Fruit fly (Drosophila melanogaster) whole organism, embryonic: ENCODE data around the gene THADA.

ENCODE experiments used
- Abd-B ChIP-seq: fragments of 200-800 bp; sonication (Bioruptor generic); optimal IDR thresholded peaks from 2 replicates; lab custom pipeline; 2018; ENCODE audit warnings: missing biosample characterization, mild to moderate bottlenecking, missing genetic modification characterization, moderate library complexity
- Atf6 ChIP-seq: fragments of 200-800 bp; sonication (Bioruptor generic); IDR thresholded peaks from 2 replicates; pipeline ENCODE4 v1.3.6; 2022; ENCODE audit warnings: missing biosample characterization, missing genetic modification characterization
- B-H2 ChIP-seq: fragments of 200-800 bp; sonication (Bioruptor generic); optimal IDR thresholded peaks from 2 replicates; lab custom pipeline; 2018; ENCODE audit warnings: missing biosample characterization, mild to moderate bottlenecking, missing genetic modification characterization
- Bdp1 ChIP-seq: fragments of 200-800 bp; sonication (Bioruptor generic); optimal IDR thresholded peaks from 3 replicates; lab custom pipeline; 2016; ENCODE audit warnings: missing biosample characterization, missing genetic modification characterization
- CG1024 ChIP-seq: fragments of 200-800 bp; sonication (Bioruptor generic); IDR thresholded peaks from 2 replicates; pipeline ENCODE4 v1.3.6; 2022; ENCODE audit warnings: missing biosample characterization, missing genetic modification characterization
- CG11398 ChIP-seq: fragments of 200-800 bp; sonication (Bioruptor generic); optimal IDR thresholded peaks from 2 replicates; lab custom pipeline; 2016; ENCODE audit warnings: missing biosample characterization, missing genetic modification characterization
- CG11456 ChIP-seq: fragments of 200-800 bp; sonication (Bioruptor generic); IDR thresholded peaks from 3 replicates; pipeline ENCODE4 v1.3.6; 2022; ENCODE audit warnings: missing biosample characterization, missing genetic modification characterization
- CG12236 ChIP-seq: fragments of 200-800 bp; sonication (Bioruptor generic); optimal IDR thresholded peaks from 2 replicates; lab custom pipeline; 2016; ENCODE audit warnings: missing biosample characterization, missing genetic modification characterization
- CG1602 ChIP-seq: fragments of 200-800 bp; sonication (Bioruptor generic); optimal IDR thresholded peaks from 3 replicates; lab custom pipeline; 2016; ENCODE audit warnings: missing biosample characterization, missing genetic modification characterization
- CG1647 ChIP-seq: fragments of 200-800 bp; sonication (Bioruptor generic); optimal IDR thresholded peaks from 3 replicates; lab custom pipeline; 2016; ENCODE audit warnings: missing biosample characterization, missing genetic modification characterization
- CG16779 ChIP-seq: fragments of 200-800 bp; sonication (Bioruptor generic); IDR thresholded peaks from 2 replicates; pipeline ENCODE4 v1.3.6; 2022; ENCODE audit warnings: missing biosample characterization, missing genetic modification characterization
- CG2116 ChIP-seq: fragments of 200-800 bp; sonication (Bioruptor generic); optimal IDR thresholded peaks from 3 replicates; lab custom pipeline; 2018; ENCODE audit warnings: missing biosample characterization, mild to moderate bottlenecking, missing genetic modification characterization
- CG2712 ChIP-seq: fragments of 200-800 bp; optimal IDR thresholded peaks from 3 replicates; lab custom pipeline; 2019; ENCODE audit warnings: missing biosample characterization, mild to moderate bottlenecking, missing genetic modification characterization, moderate library complexity
- CG2875 ChIP-seq: fragments of 200-800 bp; sonication (Bioruptor generic); optimal IDR thresholded peaks from 2 replicates; lab custom pipeline; 2017; ENCODE audit warnings: missing biosample characterization, mild to moderate bottlenecking, missing genetic modification characterization, missing genetic modification reagents
- CG30431 ChIP-seq: fragments of 200-800 bp; sonication (Bioruptor generic); optimal IDR thresholded peaks from 2 replicates; lab custom pipeline; 2017; ENCODE audit warnings: missing biosample characterization, missing genetic modification characterization
- CG33213 ChIP-seq: fragments of 200-800 bp; sonication (Bioruptor generic); optimal IDR thresholded peaks from 3 replicates; lab custom pipeline; 2016; ENCODE audit warnings: missing biosample characterization, missing genetic modification characterization
- CG3726 ChIP-seq: fragments of 200-800 bp; sonication (Bioruptor generic); IDR thresholded peaks from 3 replicates; pipeline ENCODE4, ENCODE4 v1.3.6; 2022; ENCODE audit warnings: missing biosample characterization, missing genetic modification characterization
- CG6654 ChIP-seq: fragments of 200-800 bp; sonication (Bioruptor generic); optimal IDR thresholded peaks from 2 replicates; lab custom pipeline; 2017; ENCODE audit warnings: missing biosample characterization, mild to moderate bottlenecking, missing genetic modification characterization
- CG7928 ChIP-seq: fragments of 200-800 bp; sonication (Bioruptor generic); optimal IDR thresholded peaks from 2 replicates; lab custom pipeline; 2017; ENCODE audit warnings: missing biosample characterization, mild to moderate bottlenecking, missing genetic modification characterization
- CG8089 ChIP-seq: fragments of 200-800 bp; sonication (Bioruptor generic); optimal IDR thresholded peaks from 3 replicates; lab custom pipeline; 2016; ENCODE audit warnings: missing biosample characterization, missing genetic modification characterization
- CG8359 ChIP-seq: fragments of 200-800 bp; sonication (Bioruptor generic); optimal IDR thresholded peaks from 2 replicates; lab custom pipeline; 2017; ENCODE audit warnings: missing biosample characterization, mild to moderate bottlenecking, missing genetic modification characterization, borderline replicate concordance
- Camta ChIP-seq: fragments of 200-800 bp; sonication (Bioruptor generic); optimal IDR thresholded peaks from 2 replicates; lab custom pipeline; 2016; ENCODE audit warnings: missing biosample characterization, missing genetic modification characterization
- Dbx ChIP-seq: fragments of 200-800 bp; sonication (Bioruptor generic); IDR thresholded peaks from 3 replicates; pipeline ENCODE4 v1.3.6; 2022; ENCODE audit warnings: missing biosample characterization, missing genetic modification characterization
- Elba2 ChIP-seq: fragments of 200-800 bp; sonication (Bioruptor generic); optimal IDR thresholded peaks from 3 replicates; lab custom pipeline; 2016; ENCODE audit warnings: missing biosample characterization, missing genetic modification characterization
- HLH54F ChIP-seq: fragments of 200-800 bp; sonication (Bioruptor generic); optimal IDR thresholded peaks from 3 replicates; lab custom pipeline; 2016; ENCODE audit warnings: missing biosample characterization, missing genetic modification characterization
- Hey ChIP-seq: fragments of 200-800 bp; sonication (Bioruptor generic); optimal IDR thresholded peaks from 3 replicates; lab custom pipeline; 2018; ENCODE audit warnings: missing biosample characterization, mild to moderate bottlenecking, missing genetic modification characterization
- Jarid2 ChIP-seq: fragments of 200-800 bp; sonication (Bioruptor generic); optimal IDR thresholded peaks from 3 replicates; lab custom pipeline; 2017; ENCODE audit warnings: mild to moderate bottlenecking, missing biosample characterization, missing genetic modification reagents, missing genetic modification characterization
- MESR4 ChIP-seq: fragments of 200-800 bp; sonication (Bioruptor generic); optimal IDR thresholded peaks from 2 replicates; lab custom pipeline; 2018; ENCODE audit warnings: missing biosample characterization, mild to moderate bottlenecking, missing genetic modification characterization, moderate library complexity
- Max ChIP-seq: fragments of 200-800 bp; sonication (Bioruptor generic); optimal IDR thresholded peaks from 2 replicates; lab custom pipeline; 2016; ENCODE audit warnings: missing biosample characterization, mild to moderate bottlenecking, missing genetic modification characterization
- Poxn ChIP-seq: fragments of 200-800 bp; sonication (Bioruptor generic); IDR thresholded peaks from 2 replicates; pipeline ENCODE4 v1.3.6; 2022; ENCODE audit warnings: missing biosample characterization, missing genetic modification characterization
- Ptx1 ChIP-seq: fragments of 200-800 bp; sonication (Bioruptor generic); IDR thresholded peaks from 2 replicates; pipeline ENCODE4 v1.3.6; 2022; ENCODE audit warnings: missing biosample characterization, missing genetic modification characterization
- Rfx ChIP-seq: fragments of 200-800 bp; sonication (Bioruptor generic); IDR thresholded peaks from 2 replicates; pipeline ENCODE4 v1.3.6; 2022; ENCODE audit warnings: missing biosample characterization, missing genetic modification characterization
- Sin3A ChIP-seq: fragments of >200 bp; optimal IDR thresholded peaks from 2 replicates; lab custom pipeline; 2018
- Spps ChIP-seq: fragments of 200-800 bp; sonication (Bioruptor generic); optimal IDR thresholded peaks from 2 replicates; lab custom pipeline; 2018; ENCODE audit warnings: missing biosample characterization, mild to moderate bottlenecking, missing genetic modification characterization
- az2 ChIP-seq: fragments of 200-800 bp; sonication (Bioruptor generic); optimal IDR thresholded peaks from 3 replicates; lab custom pipeline; 2016; ENCODE audit warnings: missing biosample characterization, missing genetic modification characterization
- bowl ChIP-seq: fragments of 200-800 bp; sonication (Bioruptor generic); IDR thresholded peaks from 2 replicates; pipeline ENCODE4 v1.3.6; 2022; ENCODE audit warnings: missing biosample characterization, missing genetic modification characterization
- bsh ChIP-seq, 2 experiments: fragments of 200-800 bp; sonication (Bioruptor generic); optimal IDR thresholded peaks; 2 replicates each; lab custom pipeline; 2017 to 2018; ENCODE audit warnings: mild to moderate bottlenecking in 2 of 2, missing biosample characterization in 2 of 2, missing genetic modification characterization in 2 of 2, moderate library complexity in 1 of 2
- caup ChIP-seq: fragments of 200-800 bp; sonication (Bioruptor generic); optimal IDR thresholded peaks from 3 replicates; lab custom pipeline; 2017; ENCODE audit warnings: missing biosample characterization, mild to moderate bottlenecking, missing genetic modification characterization, moderate library complexity; ENCODE audit not compliant: severe bottlenecking
- chinmo ChIP-seq: fragments of 200-800 bp; sonication (Bioruptor generic); IDR thresholded peaks from 4 replicates; pipeline ENCODE4 v1.3.6; 2022; ENCODE audit warnings: missing biosample characterization, missing genetic modification characterization; ENCODE audit not compliant: partially characterized antibody
- exex ChIP-seq: fragments of 200-800 bp; sonication (Bioruptor generic); optimal IDR thresholded peaks from 4 replicates; lab custom pipeline; 2018; ENCODE audit warnings: missing biosample characterization, mild to moderate bottlenecking, missing genetic modification characterization, moderate library complexity
- fru ChIP-seq: fragments of >200 bp; optimal IDR thresholded peaks from 2 replicates; lab custom pipeline; 2017
- ftz-f1 ChIP-seq: fragments of 200-800 bp; sonication (Bioruptor generic); optimal IDR thresholded peaks from 2 replicates; lab custom pipeline; 2016; ENCODE audit warnings: missing biosample characterization, missing genetic modification characterization
- lbe ChIP-seq: fragments of 200-800 bp; sonication (Bioruptor generic); optimal IDR thresholded peaks from 2 replicates; lab custom pipeline; 2016; ENCODE audit warnings: missing biosample characterization, mild to moderate bottlenecking, missing genetic modification characterization
- lilli ChIP-seq: fragments of 200-800 bp; sonication (Bioruptor generic); optimal IDR thresholded peaks from 3 replicates; lab custom pipeline; 2016; ENCODE audit warnings: missing biosample characterization, missing genetic modification characterization
- odd ChIP-seq: fragments of 200-800 bp; sonication (Bioruptor generic); optimal IDR thresholded peaks from 2 replicates; lab custom pipeline; 2017; ENCODE audit warnings: missing biosample characterization, mild to moderate bottlenecking, missing genetic modification characterization
- peb ChIP-seq: fragments of 200-800 bp; sonication (Bioruptor generic); IDR thresholded peaks from 2 replicates; pipeline ENCODE4 v1.3.6; 2022; ENCODE audit warnings: missing biosample characterization, missing genetic modification characterization
- salm ChIP-seq: fragments of 200-800 bp; sonication (Bioruptor generic); optimal IDR thresholded peaks from 2 replicates; lab custom pipeline; 2018; ENCODE audit warnings: missing biosample characterization, mild to moderate bottlenecking, missing genetic modification characterization
- sisA ChIP-seq: fragments of 200-800 bp; sonication (Bioruptor generic); IDR thresholded peaks from 2 replicates; pipeline ENCODE4 v1.3.6; 2022; ENCODE audit warnings: missing biosample characterization, missing genetic modification characterization
- slbo ChIP-seq: fragments of 200-800 bp; sonication (Bioruptor generic); IDR thresholded peaks from 2 replicates; pipeline ENCODE4 v1.3.6; 2022; ENCODE audit warnings: missing biosample characterization, missing genetic modification characterization
- slp2 ChIP-seq: fragments of 200-800 bp; sonication (Bioruptor generic); optimal IDR thresholded peaks from 2 replicates; lab custom pipeline; 2016; ENCODE audit warnings: missing biosample characterization, missing genetic modification characterization
- twi ChIP-seq: fragments of 200-800 bp; optimal IDR thresholded peaks from 2 replicates; lab custom pipeline; 2019; ENCODE audit warnings: missing biosample characterization, mild to moderate bottlenecking, missing genetic modification characterization, moderate library complexity
- zfh1 ChIP-seq: fragments of 200-800 bp; sonication (Bioruptor generic); IDR thresholded peaks from 3 replicates; pipeline ENCODE4 v1.3.6; 2022; ENCODE audit warnings: missing biosample characterization, missing genetic modification characterization

THADA gene

DNA sequence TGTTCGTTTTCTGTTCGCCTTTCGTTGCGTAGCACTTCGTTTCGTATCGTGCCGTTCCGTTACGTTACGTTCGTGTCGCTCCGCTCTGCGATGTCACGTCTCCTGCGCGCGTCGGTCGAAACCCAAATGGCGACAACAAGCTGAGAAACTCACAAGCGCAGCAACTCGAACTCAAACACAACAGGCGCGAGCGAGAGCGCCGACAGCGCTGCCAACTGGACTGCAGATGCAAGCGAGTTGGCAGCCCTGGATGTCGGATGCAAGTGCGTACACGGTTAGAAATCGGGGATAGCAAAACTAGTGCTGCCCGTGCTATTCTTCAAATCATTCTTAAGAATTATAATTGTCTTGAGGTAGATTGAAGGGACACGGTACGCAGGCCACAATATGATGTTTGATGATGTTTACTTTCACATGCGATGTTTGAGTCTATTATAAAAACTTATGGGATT, 17.0 kb downstream of the THADA start (continued):
- TF ChIP-seq ftz-f1 (GFP tag; lab: Kevin White, UChicago): peak; percentile 41
- peak; percentile 76 for TF ChIP-seq Ptx1 (GFP tag; lab: Robert Waterston, UW)
- TF ChIP-seq CG7928 (GFP tag; lab: Kevin White, UChicago): peak; percentile 41
- TF ChIP-seq CG6654 (GFP tag; lab: Kevin White, UChicago): peak; percentile 4
- TF ChIP-seq CG1602: peak; percentile 60
- TF ChIP-seq Poxn (GFP tag; lab: Robert Waterston, UW): no peak
- peak; percentile 79 for TF ChIP-seq HLH54F (GFP tag; lab: Kevin White, UChicago)
- peak; percentile 54 for TF ChIP-seq CG1024 (GFP tag; lab: Robert Waterston, UW)
- TF ChIP-seq slbo: peak; percentile 86
- TF ChIP-seq CG12236 (GFP tag; lab: Kevin White, UChicago): peak; percentile 48
- peak; percentile 38 for TF ChIP-seq CG2875 (GFP tag; lab: Kevin White, UChicago)
- no peak for TF ChIP-seq salm (tag; lab: Kevin White, UChicago)
- peak; percentile 56 for TF ChIP-seq CG2116
- peak; percentile 85 for TF ChIP-seq CG11456 (GFP tag; lab: Robert Waterston, UW)
- TF ChIP-seq CG8089: peak; percentile 70
- peak; percentile 36 for TF ChIP-seq twi (tag; lab: Kevin White, UChicago)
- peak; percentile 4 for TF ChIP-seq Abd-B (GFP tag; lab: Kevin White, UChicago)
- TF ChIP-seq CG2712: peak; percentile 73
- TF ChIP-seq Sin3A (lab: Kevin White, UChicago): no peak
- no peak for TF ChIP-seq exex (tag; lab: Kevin White, UChicago)
- TF ChIP-seq Rfx (GFP tag; lab: Robert Waterston, UW): peak; percentile 81
- peak; percentile 78 for TF ChIP-seq az2
- peak; percentile 84 for TF ChIP-seq Dbx (GFP tag; lab: Robert Waterston, UW)
- no peak for TF ChIP-seq CG11398 (GFP tag; lab: Kevin White, UChicago)
- TF ChIP-seq CG33213 (GFP tag; lab: Kevin White, UChicago): peak; percentile 76
- TF ChIP-seq slp2: peak; percentile 60
- TF ChIP-seq Camta (GFP tag; lab: Kevin White, UChicago): peak; percentile 69
- peak; percentile 33; the same call in 1 of the 2 replicates for TF ChIP-seq CG16779 (GFP tag; lab: Robert Waterston, UW)
- peak; percentile 83 for TF ChIP-seq zfh1 (GFP tag; lab: Robert Waterston, UW)
- TF ChIP-seq CG3726 (GFP tag; lab: Robert Waterston, UW): 0 out of 3 replicates have a peak, but pooled peaks have one; percentile 20
- no peak; the same call in 1 of the 2 replicates for TF ChIP-seq bowl (GFP tag; lab: Robert Waterston, UW)
- peak; percentile 77 for TF ChIP-seq sisA (GFP tag; lab: Robert Waterston, UW)
- peak; percentile 47 for TF ChIP-seq CG30431 (GFP tag; lab: Kevin White, UChicago)
- TF ChIP-seq Spps (tag; lab: Kevin White, UChicago): peak; percentile 34
- TF ChIP-seq lilli (GFP tag; lab: Kevin White, UChicago): peak; percentile 80
- peak; percentile 22 for TF ChIP-seq odd (GFP tag; lab: Kevin White, UChicago)
- TF ChIP-seq fru: no peak
- peak; percentile 60 for TF ChIP-seq Bdp1 (GFP tag; lab: Kevin White, UChicago)
- TF ChIP-seq Hey: peak; percentile 31
- TF ChIP-seq B-H2: no peak
- peak; percentile 9 to 65 for TF ChIP-seq bsh (GFP tag; optimal IDR thresholded peaks at IDR 0.05; lab: Kevin White, UChicago)
- TF ChIP-seq CG8359: peak; percentile 42
- TF ChIP-seq lbe (GFP tag; lab: Kevin White, UChicago): no peak
- peak; percentile 93 for TF ChIP-seq Jarid2 (GFP tag; lab: Kevin White, UChicago)
- TF ChIP-seq Atf6 (GFP tag; lab: Robert Waterston, UW): peak; percentile 73
- peak; percentile 71 for TF ChIP-seq CG1647 (GFP tag; lab: Kevin White, UChicago)
- TF ChIP-seq caup (GFP tag; lab: Kevin White, UChicago): peak; percentile 51
- peak; percentile 42 for TF ChIP-seq MESR4 (GFP tag; lab: Kevin White, UChicago)
- TF ChIP-seq peb (GFP tag; lab: Robert Waterston, UW): 0 out of 2 replicates have a peak, but pooled peaks have one; percentile 58
- peak; percentile 96 for TF ChIP-seq chinmo (GFP tag; lab: Robert Waterston, UW)
- TF ChIP-seq Elba2: no peak
- TF ChIP-seq Max: peak; percentile 43
